Worm (Caenorhabditis elegans) whole organism, L1 larva: ENCODE data around the gene C30A5.16.

Experiments
- ama-1 ChIP-seq: fragments of 150-350 bp; optimal IDR thresholded peaks from 2 replicates; lab custom pipeline; 2014
- efl-1 ChIP-seq, 4 experiments: fragments of 150-350 bp; optimal IDR thresholded peaks in 3 of 4; peaks in 1 of 4; 1 replicate in 1 of 4; 2 replicates in 3 of 4; lab custom pipeline; 2014; ENCODE audit warnings: missing biosample characterization in 2 of 4, missing genetic modification characterization in 2 of 4, missing genetic modification reagents in 2 of 4
- fos-1 ChIP-seq: fragments of 150-350 bp; optimal IDR thresholded peaks from 2 replicates; lab custom pipeline; 2014; ENCODE audit warnings: missing biosample characterization, missing genetic modification characterization
- nhr-11 ChIP-seq: fragments of 150-350 bp; optimal IDR thresholded peaks from 2 replicates; lab custom pipeline; 2014; ENCODE audit warnings: missing biosample characterization, missing genetic modification characterization
- tlp-1 ChIP-seq: fragments of 150-350 bp; optimal IDR thresholded peaks from 2 replicates; lab custom pipeline; 2014; ENCODE audit warnings: missing biosample characterization, missing genetic modification characterization
- unc-62 ChIP-seq: fragments of 150-350 bp; optimal IDR thresholded peaks from 2 replicates; lab custom pipeline; 2014; ENCODE audit warnings: missing biosample characterization, missing genetic modification reagents, missing genetic modification characterization
- zag-1 ChIP-seq: fragments of 150-350 bp; optimal IDR thresholded peaks from 2 replicates; lab custom pipeline; 2014; ENCODE audit warnings: missing biosample characterization, missing genetic modification characterization
- ztf-11 ChIP-seq, 2 experiments: sonication (generic microtip); optimal IDR thresholded peaks; 2 replicates each; lab custom pipeline; 2016 to 2017; ENCODE audit warnings: missing genetic modification characterization in 2 of 2, missing biosample characterization in 1 of 2, missing compliant biosample characterization in 1 of 2

DNA sequence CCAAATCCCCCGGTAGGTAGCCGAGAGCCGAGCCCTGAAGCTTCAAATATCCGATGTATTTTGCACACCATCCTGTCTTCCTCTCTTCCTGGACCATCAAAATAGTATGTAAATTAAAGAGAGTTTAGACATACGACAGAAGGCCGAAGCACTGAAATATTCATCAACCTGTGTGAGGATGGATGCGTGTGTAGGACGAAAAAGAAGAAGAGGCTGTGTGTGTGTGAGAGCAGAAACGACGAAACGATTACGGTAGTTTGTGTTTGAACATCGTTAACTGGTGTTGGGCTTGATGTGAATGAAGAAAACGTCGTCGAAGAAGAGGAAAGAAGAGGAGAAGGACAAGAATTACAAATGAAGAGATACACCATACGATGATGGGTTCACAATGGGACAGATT, 6.5 kb upstream of the C30A5.16 start:
- TF ChIP-seq nhr-11 (tag; lab: Kevin White, UChicago) (no peak), tlp-1 (tag; lab: Kevin White, UChicago) (no peak), ama-1 (lab: Kevin White, UChicago) (no peak), zag-1 (tag; lab: Kevin White, UChicago) (no peak), fos-1 (no peak), unc-62 (GFP tag; lab: Kevin White, UChicago) (no peak), efl-1 (optimal IDR thresholded peaks at IDR 0.05; lab: Kevin White, UChicago) (no peak), efl-1 (GFP tag; optimal IDR thresholded peaks at IDR 0.05 in 1 of 2; lab: Kevin White, UChicago) (no peak), ztf-11 (tag; optimal IDR thresholded peaks at IDR 0.05; lab: Kevin White, UChicago) (no peak)
